Worm (Caenorhabditis elegans) whole organism, L3 larva: Measurements from ENCODE around the gene aat-7.

Experiments used
- ZK546.5 ChIP-seq: sonication (generic microtip); optimal IDR thresholded peaks from 2 replicates; lab custom pipeline; 2017; ENCODE audit warnings: missing biosample characterization, missing genetic modification characterization
- ama-1 ChIP-seq: fragments of 150-350 bp; optimal IDR thresholded peaks from 2 replicates; lab custom pipeline; 2018
- egl-5 ChIP-seq: fragments of 150-350 bp; optimal IDR thresholded peaks from 2 replicates; lab custom pipeline; 2017; ENCODE audit warnings: missing biosample characterization, missing genetic modification reagents, missing genetic modification characterization, inconsistent platforms
- elt-3 ChIP-seq, 3 experiments: fragments of 150-350 bp in 1 of 3; sonication (generic microtip) in 2 of 3; optimal IDR thresholded peaks; 2 replicates in 2 of 3; 4 replicates in 1 of 3; lab custom pipeline; 2014 to 2017; ENCODE audit warnings: missing biosample characterization in 3 of 3, missing genetic modification characterization in 3 of 3
- fos-1 ChIP-seq: fragments of 150-350 bp; optimal IDR thresholded peaks from 2 replicates; lab custom pipeline; 2014; ENCODE audit warnings: missing biosample characterization, missing genetic modification characterization
- mdl-1 ChIP-seq: fragments of 150-350 bp; optimal IDR thresholded peaks from 2 replicates; lab custom pipeline; 2014; ENCODE audit warnings: missing biosample characterization, missing genetic modification characterization
- nhr-12 ChIP-seq: fragments of 150-350 bp; optimal IDR thresholded peaks from 2 replicates; lab custom pipeline; 2014; ENCODE audit warnings: missing biosample characterization, missing genetic modification characterization
- nhr-237 ChIP-seq: fragments of 150-350 bp; optimal IDR thresholded peaks from 2 replicates; lab custom pipeline; 2014; ENCODE audit warnings: missing biosample characterization, missing genetic modification characterization
- nhr-77 ChIP-seq: fragments of 150-350 bp; optimal IDR thresholded peaks from 2 replicates; lab custom pipeline; 2014; ENCODE audit warnings: missing biosample characterization, missing genetic modification characterization
- pqm-1 ChIP-seq: fragments of 150-350 bp; optimal IDR thresholded peaks from 2 replicates; lab custom pipeline; 2017; ENCODE audit warnings: missing biosample characterization, missing genetic modification characterization, inconsistent platforms

ce11 chrII:1378259-1378658, 8.4 kb upstream of the aat-7 start, which contains the start of gene F54D12.10:
- TF ChIP-seq egl-5 (tag; lab: Kevin White, UChicago) (no peak), pqm-1 (tag; lab: Kevin White, UChicago) (no peak), ama-1 (lab: Kevin White, UChicago) (no peak), nhr-12 (tag; lab: Kevin White, UChicago) (no peak), nhr-77 (tag; lab: Kevin White, UChicago) (no peak), mdl-1 (tag; lab: Kevin White, UChicago) (no peak), nhr-237 (tag; lab: Kevin White, UChicago) (no peak), ZK546.5 (no peak), fos-1 (tag; lab: Kevin White, UChicago) (no peak), elt-3 (tag; optimal IDR thresholded peaks at IDR 0.05; lab: Kevin White, UChicago) (no peak)
